Fruit fly (Drosophila melanogaster) whole organism, wandering third instar larva: Measurements from ENCODE around the gene CG33912.

Experiments
- foxo ChIP-seq, 2 experiments: fragments of 200-800 bp; sonication (Bioruptor generic); optimal IDR thresholded peaks; 2 replicates in 1 of 2; 3 replicates in 1 of 2; lab custom pipeline; 2016 to 2017; ENCODE audit warnings: missing biosample characterization in 2 of 2, missing genetic modification characterization in 2 of 2
- psq ChIP-seq: fragments of 200-800 bp; sonication (Bioruptor generic); optimal IDR thresholded peaks from 3 replicates; lab custom pipeline; 2017; ENCODE audit warnings: missing biosample characterization, mild to moderate bottlenecking, missing genetic modification characterization, moderate library complexity
- usp ChIP-seq: fragments of >200 bp; optimal IDR thresholded peaks from 2 replicates; lab custom pipeline; 2017; ENCODE audit warnings: missing biosample characterization, missing genetic modification characterization

CG33912 gene

dm6 chr3L:20707217-20707616, 48.3 kb downstream of the CG33912 start:
- peak in 1 of 2 experiments; percentile 11 for TF ChIP-seq foxo (GFP tag; optimal IDR thresholded peaks at IDR 0.05; lab: Kevin White, UChicago)
- TF ChIP-seq usp (GFP tag; lab: Kevin White, UChicago), result no peak
- TF ChIP-seq psq, result no peak
